Worm (Caenorhabditis elegans): ENCODE measurements around the gene T26H5.14.

Gene T26H5.14

DNA sequence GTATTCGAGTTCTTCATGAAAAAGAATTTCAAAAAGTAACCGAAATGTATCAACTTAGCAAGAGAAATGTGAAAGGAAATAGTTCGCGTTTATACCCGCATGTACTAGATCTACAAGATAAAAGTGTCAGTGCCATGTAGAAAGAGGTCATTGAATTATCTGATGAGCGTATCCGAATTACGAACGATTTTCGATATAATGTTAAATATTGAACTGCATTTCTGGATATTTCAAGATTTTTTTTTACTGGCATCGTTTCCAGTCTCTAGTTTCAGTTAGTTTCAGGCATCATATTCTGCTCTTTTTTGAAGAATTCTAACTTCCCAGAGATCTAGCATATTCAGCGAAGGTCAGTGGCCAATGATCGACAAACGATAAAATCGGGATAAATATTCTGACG, 32.4 kb downstream of the T26H5.14 start, which contains the start of gene nhr-150:
TSS of gene nhr-150 (minus strand) at position 92 of the 400 bp plus-strand sequence.
- TF ChIP-seq C34F6.9 (tag; optimal IDR thresholded peaks at IDR 0.05) (no peak), nhr-23 (tag; optimal IDR thresholded peaks at IDR 0.05) (no peak), fos-1 (tag; optimal IDR thresholded peaks at IDR 0.05) (no peak), sma-9 (GFP tag; optimal IDR thresholded peaks at IDR 0.05) (peak; percentile 50), sma-9 (tag; optimal IDR thresholded peaks at IDR 0.05) (no peak), sem-4 (tag; optimal IDR thresholded peaks at IDR 0.05) (no peak)

DNA sequence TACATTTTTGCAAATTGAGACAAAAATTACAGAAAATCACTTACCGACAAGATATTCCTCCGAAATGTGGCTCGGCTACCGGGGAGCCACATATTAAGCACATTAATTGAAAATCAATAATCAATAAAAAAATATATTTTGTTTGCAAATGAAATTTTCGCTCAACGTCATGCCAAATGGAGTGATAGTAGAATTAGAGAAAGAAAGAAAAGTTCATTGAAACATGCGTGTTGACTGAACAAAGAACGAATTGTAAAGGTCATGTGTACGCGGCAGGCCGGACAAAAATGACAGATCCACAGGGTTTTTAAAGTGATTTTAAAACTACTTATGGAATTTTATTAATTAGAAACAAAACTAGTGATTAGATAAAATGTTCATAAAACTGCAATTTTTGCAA, 34.6 kb downstream of the T26H5.14 start:
- TF ChIP-seq nhr-77 (tag; optimal IDR thresholded peaks at IDR 0.05) (no peak), snpc-4 (tag; optimal IDR thresholded peaks at IDR 0.05) (no peak), unc-62 (GFP tag; optimal IDR thresholded peaks at IDR 0.05) (no peak), C34F6.9 (tag; optimal IDR thresholded peaks at IDR 0.05) (no peak), nhr-10 (tag; optimal IDR thresholded peaks at IDR 0.05) (no peak), sem-4 (tag; optimal IDR thresholded peaks at IDR 0.05) (no peak), nhr-23 (tag; optimal IDR thresholded peaks at IDR 0.05) (no peak), lin-11 (tag; optimal IDR thresholded peaks at IDR 0.05) (no peak), mab-5 (tag; optimal IDR thresholded peaks at IDR 0.05) (no peak), fos-1 (tag; optimal IDR thresholded peaks at IDR 0.05) (peak; percentile 15), elt-3 (tag; optimal IDR thresholded peaks at IDR 0.05) (no peak), sma-9 (GFP tag; optimal IDR thresholded peaks at IDR 0.05) (peak; percentile 59), sma-9 (tag; optimal IDR thresholded peaks at IDR 0.05) (no peak), ztf-4 (tag; optimal IDR thresholded peaks at IDR 0.05) (no peak), nhr-6 (tag; optimal IDR thresholded peaks at IDR 0.05) (no peak), aly-2 (tag; optimal IDR thresholded peaks at IDR 0.05) (no peak), alr-1 (tag; optimal IDR thresholded peaks at IDR 0.05) (no peak), nhr-11 (tag; optimal IDR thresholded peaks at IDR 0.05) (no peak), ztf-1 (GFP tag; conservative IDR thresholded peaks at IDR 0.05) (no peak)

DNA sequence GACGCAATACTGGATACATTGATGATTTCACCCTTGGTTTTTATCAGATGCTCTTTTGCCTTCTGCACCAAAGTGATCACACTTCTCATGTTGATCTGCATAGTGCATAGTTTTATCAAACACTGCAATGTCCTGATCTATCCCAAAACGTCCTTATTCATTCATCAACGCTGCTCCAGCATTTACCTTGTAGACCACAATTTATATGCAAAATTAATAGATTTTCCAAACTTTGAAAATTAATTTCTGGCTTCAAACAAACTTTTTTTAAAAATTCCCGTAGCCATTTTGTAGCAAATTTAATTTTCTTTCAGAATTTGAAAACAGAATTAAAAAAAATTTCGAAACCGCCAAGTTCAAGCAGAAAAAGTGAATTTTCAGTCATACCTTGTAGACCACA, 35.6 kb downstream of the T26H5.14 start, which contains the start of gene C06B8.3:
TSS of gene C06B8.3 (minus strand) at position 101 of the 400 bp plus-strand sequence.
- TF ChIP-seq nhr-21 (tag; optimal IDR thresholded peaks at IDR 0.05) (no peak), ceh-82 (tag; optimal IDR thresholded peaks at IDR 0.05) (no peak), mbf-1 (tag; optimal IDR thresholded peaks at IDR 0.05) (no peak), elt-1 (tag; optimal IDR thresholded peaks at IDR 0.05) (no peak), ZK546.5 (tag; optimal IDR thresholded peaks at IDR 0.05) (no peak), peb-1 (tag; optimal IDR thresholded peaks at IDR 0.05) (no peak), Y55F3AM.14 (GFP tag; optimal IDR thresholded peaks at IDR 0.05) (no peak), elt-3 (tag; optimal IDR thresholded peaks at IDR 0.05) (no peak), alr-1 (tag; optimal IDR thresholded peaks at IDR 0.05) (no peak), blmp-1 (tag; optimal IDR thresholded peaks at IDR 0.05; ENCODE audit: insufficient read depth) (no peak), nhr-77 (tag; optimal IDR thresholded peaks at IDR 0.05) (no peak), mab-5 (tag; optimal IDR thresholded peaks at IDR 0.05) (no peak), lin-13 (GFP tag; optimal IDR thresholded peaks at IDR 0.05) (no peak), snpc-4 (tag; optimal IDR thresholded peaks at IDR 0.05) (no peak)

DNA sequence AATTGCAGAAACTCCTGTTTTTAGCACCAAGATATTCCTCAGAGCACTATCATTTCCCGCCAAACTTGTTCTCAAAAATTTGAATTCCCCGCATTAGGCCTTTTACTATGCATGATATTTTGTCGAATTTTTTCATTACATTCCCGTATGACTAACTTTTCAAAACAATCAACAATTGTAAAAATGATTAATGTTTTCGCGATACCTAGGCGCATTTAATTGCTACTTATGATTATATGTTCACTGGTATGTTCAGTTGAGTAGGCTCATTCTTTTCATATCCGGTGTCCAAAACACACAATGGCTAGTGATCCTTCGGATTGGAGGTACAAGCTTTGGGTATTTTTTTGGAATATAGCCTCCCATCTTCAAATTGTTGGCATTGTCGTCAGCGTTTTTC, 38.8 kb downstream of the T26H5.14 start, which contains the start of gene srw-21:
TSS of gene srw-21 (plus strand) at position 301 of the 400 bp plus-strand sequence.
- no peak for TF ChIP-seq C34F6.9 (tag; optimal IDR thresholded peaks at IDR 0.05)
- no peak for TF ChIP-seq ceh-82 (tag; optimal IDR thresholded peaks at IDR 0.05)

DNA sequence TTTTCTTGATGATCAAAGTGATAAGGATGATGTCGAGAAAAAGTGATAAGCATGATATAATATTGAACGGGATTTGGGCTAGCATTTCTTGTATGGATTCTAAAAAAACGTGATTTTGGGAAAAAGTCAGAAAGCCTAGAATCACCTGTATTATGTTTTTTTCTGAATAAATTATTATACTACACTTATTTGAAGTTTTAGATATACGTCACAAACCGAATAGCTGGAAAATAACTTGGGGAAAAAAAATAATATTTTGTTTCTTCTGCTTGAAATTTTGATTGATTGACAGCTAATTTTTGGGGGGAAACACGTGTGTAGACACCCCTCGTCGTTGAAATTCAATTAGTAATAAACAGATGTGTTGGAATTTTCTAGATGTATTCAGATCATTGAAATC, 43.6 kb downstream of the T26H5.14 start, which contains the start of gene str-264:
TSS of gene str-264 (minus strand) at position 101 of the 400 bp plus-strand sequence.
- TF ChIP-seq blmp-1 (tag; optimal IDR thresholded peaks at IDR 0.05; ENCODE audit: insufficient read depth): no peak
- no peak for TF ChIP-seq peb-1 (tag; optimal IDR thresholded peaks at IDR 0.05)
- TF ChIP-seq nhr-25 (tag; optimal IDR thresholded peaks at IDR 0.05): no peak

DNA sequence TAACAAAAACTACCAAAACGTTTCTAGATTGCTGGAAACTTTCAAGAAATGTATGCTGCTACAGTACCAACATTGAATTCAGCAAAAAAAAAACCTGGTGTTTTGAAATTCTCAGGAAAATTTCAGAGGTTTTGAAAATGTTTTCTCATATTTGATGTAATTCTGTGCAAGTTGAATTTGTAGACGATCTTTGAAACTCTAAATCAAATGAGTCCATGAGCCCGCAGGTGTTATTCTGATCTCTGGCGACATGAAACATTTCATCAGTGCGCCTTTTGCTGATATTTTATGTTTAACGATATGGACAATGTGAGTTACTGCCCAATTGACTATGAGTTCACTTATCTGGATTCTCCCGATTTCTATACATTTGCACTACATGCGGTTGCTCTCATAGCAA, 44.7 kb downstream of the T26H5.14 start, which contains the start of gene srh-218:
TSS of gene srh-218 (plus strand) at position 301 of the 400 bp plus-strand sequence.
- TF ChIP-seq sma-3 (GFP tag; optimal IDR thresholded peaks at IDR 0.05) (no peak), ZK546.5 (tag; optimal IDR thresholded peaks at IDR 0.05) (no peak), ztf-4 (tag; optimal IDR thresholded peaks at IDR 0.05) (no peak), mab-5 (tag; optimal IDR thresholded peaks at IDR 0.05) (no peak), nhr-129 (tag; optimal IDR thresholded peaks at IDR 0.05) (no peak), lin-39 (tag; optimal IDR thresholded peaks at IDR 0.05) (no peak)

Data from whole organism, L2 larva.